Worm (Caenorhabditis elegans) whole organism, L3 larva: ENCODE data around the gene C02C6.14.

Experiments
- R02D3.7 ChIP-seq: fragments of 150-350 bp; optimal IDR thresholded peaks from 2 replicates; lab custom pipeline; 2014; ENCODE audit warnings: missing biosample characterization, missing genetic modification characterization
- ama-1 ChIP-seq: fragments of 150-350 bp; optimal IDR thresholded peaks from 2 replicates; lab custom pipeline; 2018
- fkh-10 ChIP-seq: sonication (generic microtip); optimal IDR thresholded peaks from 2 replicates; lab custom pipeline; 2017; ENCODE audit warnings: missing biosample characterization, missing genetic modification reagents, missing genetic modification characterization
- mdl-1 ChIP-seq: fragments of 150-350 bp; optimal IDR thresholded peaks from 2 replicates; lab custom pipeline; 2014; ENCODE audit warnings: missing biosample characterization, missing genetic modification characterization
- nhr-11 ChIP-seq: fragments of 150-350 bp; optimal IDR thresholded peaks from 2 replicates; lab custom pipeline; 2014; ENCODE audit warnings: missing biosample characterization, missing genetic modification characterization
- nhr-23 ChIP-seq: fragments of 150-350 bp; optimal IDR thresholded peaks from 2 replicates; lab custom pipeline; 2014; ENCODE audit warnings: missing biosample characterization, missing genetic modification reagents, missing genetic modification characterization
- nhr-76 ChIP-seq: fragments of 150-350 bp; sonication (generic microtip); optimal IDR thresholded peaks from 5 replicates; lab custom pipeline; 2014; ENCODE audit warnings: missing biosample characterization, missing genetic modification characterization
- pha-4 ChIP-seq: fragments of 150-350 bp; optimal IDR thresholded peaks from 2 replicates; lab custom pipeline; 2014; ENCODE audit warnings: missing biosample characterization, missing genetic modification reagents, missing genetic modification characterization
- skn-1 ChIP-seq: fragments of 150-350 bp; optimal IDR thresholded peaks from 2 replicates; lab custom pipeline; 2014; ENCODE audit warnings: missing biosample characterization, missing genetic modification characterization
- snpc-4 ChIP-seq: fragments of 150-350 bp; optimal IDR thresholded peaks from 2 replicates; lab custom pipeline; 2014; ENCODE audit warnings: missing biosample characterization, missing genetic modification characterization
- unc-62 ChIP-seq: fragments of 150-350 bp; sonication (generic microtip); optimal IDR thresholded peaks from 4 replicates; lab custom pipeline; 2014; ENCODE audit warnings: missing biosample characterization, missing genetic modification reagents, missing genetic modification characterization

DNA sequence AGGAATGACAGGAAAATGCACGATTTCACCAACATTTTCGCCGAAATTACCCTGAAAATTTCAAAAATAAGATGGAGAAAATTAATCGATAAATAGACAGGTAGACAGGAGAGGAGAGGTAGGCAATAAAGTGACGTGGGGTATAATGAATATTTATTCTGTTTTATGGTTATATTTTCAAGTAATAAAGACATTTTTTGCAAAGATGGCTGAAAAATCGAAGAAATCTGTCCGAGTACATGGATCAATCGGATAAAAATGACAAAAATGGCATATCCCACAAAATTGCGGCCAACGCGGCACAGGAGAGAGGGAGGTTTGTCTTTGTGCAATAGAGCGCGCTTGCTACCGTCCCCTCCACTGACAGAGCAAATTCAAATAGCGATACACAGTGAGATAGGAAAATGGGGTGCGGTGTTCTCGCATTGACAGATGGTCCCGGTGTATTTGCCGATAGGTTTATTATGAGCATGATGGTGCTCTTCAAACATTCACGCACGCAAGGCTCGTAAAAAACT, 29.6 kb upstream of the C02C6.14 start, which contains the start of gene zipt-7.2:
- TF ChIP-seq nhr-11 (tag; lab: Kevin White, UChicago) (no peak), fkh-10 (GFP tag; lab: Kevin White, UChicago) (no peak), unc-62 (no peak), ama-1 (lab: Kevin White, UChicago) (no peak), nhr-76 (no peak), skn-1 (no peak), R02D3.7 (no peak), mdl-1 (no peak), snpc-4 (no peak), pha-4 (tag; lab: Kevin White, UChicago) (no peak), nhr-23 (no peak)
